Fruit fly (Drosophila melanogaster) S2 (cell line): Measurements from ENCODE around the gene CG13117.

Source experiments
- CG8478 ChIP-seq: fragments of >200 bp; optimal IDR thresholded peaks from 2 replicates; lab custom pipeline; 2018
- CTCF ChIP-seq, 2 experiments: fragments of >200 bp; optimal IDR thresholded peaks; 2 replicates each; lab custom pipeline; 2018

DNA sequence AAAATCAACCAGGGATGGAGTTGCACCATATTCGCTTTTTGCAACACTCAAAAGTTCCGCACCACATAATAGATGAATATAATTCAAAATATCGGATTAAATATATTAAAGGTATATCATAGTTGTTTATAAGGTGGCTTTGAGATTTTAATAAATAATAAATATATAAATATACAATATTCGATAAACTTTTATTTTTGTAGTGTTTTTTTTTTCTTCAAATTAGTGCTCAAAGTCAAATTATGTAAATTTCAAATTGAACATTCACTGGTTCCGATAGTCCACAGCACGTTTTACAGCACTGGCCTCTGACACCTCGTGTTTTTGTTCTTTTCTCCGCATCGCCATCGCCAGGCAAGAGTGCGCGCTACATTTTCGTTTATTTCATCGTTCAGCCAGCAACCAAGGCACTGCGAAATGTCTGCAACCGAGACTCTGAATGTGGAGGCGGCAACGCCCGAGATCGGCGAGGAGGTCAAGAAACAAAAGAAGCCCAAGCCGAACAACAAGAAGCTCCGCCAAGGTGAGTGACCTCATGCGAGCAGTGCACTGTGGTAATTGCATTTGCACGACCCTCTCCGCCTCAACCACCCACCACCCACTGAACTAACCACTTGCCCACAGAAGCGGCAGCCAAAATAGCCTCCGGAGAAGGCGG is 26.9 kb downstream of the CG13117 start, which contains the start of the genes Taf11 and und:
- TF ChIP-seq CG8478 (lab: Kevin White, UChicago) (no peak), CTCF (optimal IDR thresholded peaks at IDR 0.05; lab: Kevin White, UChicago) (no peak)
